Fruit fly (Drosophila melanogaster) whole organism, embryonic: ENCODE data around the gene CG42258.
A peak's percentile ranks its signal among the peaks of the same experiment; 100 is the strongest.

Experiments used
- Antp ChIP-seq: fragments of 200-800 bp; sonication (Bioruptor generic); optimal IDR thresholded peaks from 3 replicates; lab custom pipeline; 2016; ENCODE audit warnings: missing biosample characterization, missing genetic modification characterization
- Atf-2 ChIP-seq: fragments of 200-800 bp; sonication (Bioruptor generic); optimal IDR thresholded peaks from 2 replicates; lab custom pipeline; 2016; ENCODE audit warnings: missing biosample characterization, missing genetic modification characterization
- Atf6 ChIP-seq: fragments of 200-800 bp; sonication (Bioruptor generic); IDR thresholded peaks from 2 replicates; pipeline ENCODE4 v1.3.6; 2022; ENCODE audit warnings: missing biosample characterization, missing genetic modification characterization
- CG10267 ChIP-seq: fragments of 200-800 bp; sonication (Bioruptor generic); optimal IDR thresholded peaks from 2 replicates; lab custom pipeline; 2018; ENCODE audit warnings: missing biosample characterization, mild to moderate bottlenecking, missing genetic modification characterization, moderate library complexity
- CG10462 ChIP-seq: fragments of 200-800 bp; sonication (Bioruptor generic); optimal IDR thresholded peaks from 2 replicates; lab custom pipeline; 2016; ENCODE audit warnings: missing biosample characterization, missing genetic modification characterization
- CG13287 ChIP-seq: fragments of 200-800 bp; sonication (Bioruptor generic); IDR thresholded peaks from 2 replicates; pipeline ENCODE4 v1.3.6; 2022; ENCODE audit warnings: missing biosample characterization, missing genetic modification characterization; ENCODE audit not compliant: partially characterized antibody
- CG14441 ChIP-seq: fragments of 200-800 bp; sonication (Bioruptor generic); IDR thresholded peaks from 2 replicates; pipeline ENCODE4 v1.3.6; 2022; ENCODE audit warnings: missing biosample characterization, missing genetic modification characterization
- CG1602 ChIP-seq: fragments of 200-800 bp; sonication (Bioruptor generic); optimal IDR thresholded peaks from 3 replicates; lab custom pipeline; 2016; ENCODE audit warnings: missing biosample characterization, missing genetic modification characterization
- CG2116 ChIP-seq: fragments of 200-800 bp; sonication (Bioruptor generic); optimal IDR thresholded peaks from 3 replicates; lab custom pipeline; 2018; ENCODE audit warnings: missing biosample characterization, mild to moderate bottlenecking, missing genetic modification characterization
- CG2120 ChIP-seq: fragments of 200-800 bp; sonication (Bioruptor generic); optimal IDR thresholded peaks from 3 replicates; lab custom pipeline; 2016; ENCODE audit warnings: missing biosample characterization, missing genetic modification characterization
- CG4328 ChIP-seq: fragments of 200-800 bp; sonication (Bioruptor generic); optimal IDR thresholded peaks from 3 replicates; lab custom pipeline; 2017; ENCODE audit warnings: missing biosample characterization, missing genetic modification reagents, missing genetic modification characterization
- CG6254 ChIP-seq: fragments of 200-800 bp; sonication (Bioruptor generic); optimal IDR thresholded peaks from 3 replicates; lab custom pipeline; 2017; ENCODE audit warnings: mild to moderate bottlenecking, missing biosample characterization, missing genetic modification reagents, missing genetic modification characterization
- CG7271 ChIP-seq: fragments of 200-800 bp; sonication (Bioruptor generic); optimal IDR thresholded peaks from 2 replicates; lab custom pipeline; 2018; ENCODE audit warnings: missing biosample characterization, mild to moderate bottlenecking, missing genetic modification characterization, moderate library complexity
- CG7556 ChIP-seq: fragments of 200-800 bp; sonication (Bioruptor generic); optimal IDR thresholded peaks from 2 replicates; lab custom pipeline; 2017; ENCODE audit warnings: missing biosample characterization, mild to moderate bottlenecking, missing genetic modification characterization
- CG7928 ChIP-seq: fragments of 200-800 bp; sonication (Bioruptor generic); optimal IDR thresholded peaks from 2 replicates; lab custom pipeline; 2017; ENCODE audit warnings: missing biosample characterization, mild to moderate bottlenecking, missing genetic modification characterization
- CG8478 ChIP-seq: fragments of >200 bp; optimal IDR thresholded peaks from 2 replicates; lab custom pipeline; 2018
- CG8765 ChIP-seq: fragments of 200-800 bp; sonication (Bioruptor generic); IDR thresholded peaks from 2 replicates; pipeline ENCODE4 v1.3.6; 2022; ENCODE audit warnings: missing biosample characterization, missing genetic modification characterization
- CG8944 ChIP-seq: fragments of 200-800 bp; sonication (Bioruptor generic); optimal IDR thresholded peaks from 3 replicates; lab custom pipeline; 2016; ENCODE audit warnings: missing biosample characterization, missing genetic modification characterization
- CG9932 ChIP-seq: fragments of 200-800 bp; sonication (Bioruptor generic); IDR thresholded peaks from 2 replicates; pipeline ENCODE4 v1.3.6; 2022; ENCODE audit warnings: missing biosample characterization, missing genetic modification characterization
- Dek ChIP-seq: fragments of 200-800 bp; sonication (Bioruptor generic); optimal IDR thresholded peaks from 3 replicates; lab custom pipeline; 2019; ENCODE audit warnings: missing biosample characterization, mild to moderate bottlenecking, missing genetic modification characterization, moderate library complexity
- Dip3 ChIP-seq: fragments of 200-800 bp; sonication (Bioruptor generic); optimal IDR thresholded peaks from 3 replicates; lab custom pipeline; 2016; ENCODE audit warnings: missing biosample characterization, missing genetic modification characterization
- E2f2 ChIP-seq: fragments of 200-800 bp; sonication (Bioruptor generic); IDR thresholded peaks from 2 replicates; pipeline ENCODE4 v1.3.6; 2022; ENCODE audit warnings: missing biosample characterization, missing genetic modification characterization
- Eip74EF ChIP-seq, 2 experiments: fragments of 200-800 bp in 1 of 2; fragments of >200 bp in 1 of 2; sonication (Bioruptor generic) in 1 of 2; optimal IDR thresholded peaks; 2 replicates each; lab custom pipeline; 2017 to 2019; ENCODE audit warnings: missing biosample characterization in 2 of 2, missing genetic modification characterization in 2 of 2, mild to moderate bottlenecking in 1 of 2, moderate library complexity in 1 of 2
- Elba2 ChIP-seq: fragments of 200-800 bp; sonication (Bioruptor generic); optimal IDR thresholded peaks from 3 replicates; lab custom pipeline; 2016; ENCODE audit warnings: missing biosample characterization, missing genetic modification characterization
- Fer2 ChIP-seq: fragments of 200-800 bp; sonication (Bioruptor generic); optimal IDR thresholded peaks from 2 replicates; lab custom pipeline; 2018; ENCODE audit warnings: missing biosample characterization, mild to moderate bottlenecking, missing genetic modification characterization, moderate library complexity
- HLH3B ChIP-seq: fragments of 200-800 bp; sonication (Bioruptor generic); IDR thresholded peaks from 2 replicates; pipeline ENCODE4 v1.3.6; 2022; ENCODE audit warnings: missing biosample characterization, missing genetic modification characterization
- HmgZ ChIP-seq: fragments of 200-800 bp; sonication (Bioruptor generic); optimal IDR thresholded peaks from 2 replicates; lab custom pipeline; 2018; ENCODE audit warnings: missing biosample characterization, mild to moderate bottlenecking, missing genetic modification characterization
- Hr78 ChIP-seq, 2 experiments: fragments of 200-800 bp in 1 of 2; fragments of >200 bp in 1 of 2; sonication (Bioruptor generic) in 1 of 2; optimal IDR thresholded peaks; 2 replicates each; lab custom pipeline; 2017 to 2019; ENCODE audit warnings: missing biosample characterization in 2 of 2, missing genetic modification characterization in 2 of 2, mild to moderate bottlenecking in 1 of 2, moderate library complexity in 1 of 2
- Jarid2 ChIP-seq: fragments of 200-800 bp; sonication (Bioruptor generic); optimal IDR thresholded peaks from 3 replicates; lab custom pipeline; 2017; ENCODE audit warnings: mild to moderate bottlenecking, missing biosample characterization, missing genetic modification reagents, missing genetic modification characterization
- Lpt ChIP-seq: fragments of >200 bp; optimal IDR thresholded peaks from 2 replicates; lab custom pipeline; 2018; ENCODE audit warnings: missing biosample characterization, missing genetic modification characterization
- Oaz ChIP-seq: fragments of 200-800 bp; sonication (Bioruptor generic); IDR thresholded peaks from 2 replicates; pipeline ENCODE4 v1.3.6; 2022; ENCODE audit warnings: missing biosample characterization, missing genetic modification characterization
- Rfx ChIP-seq: fragments of 200-800 bp; sonication (Bioruptor generic); IDR thresholded peaks from 2 replicates; pipeline ENCODE4 v1.3.6; 2022; ENCODE audit warnings: missing biosample characterization, missing genetic modification characterization
- Sin3A ChIP-seq: fragments of >200 bp; optimal IDR thresholded peaks from 2 replicates; lab custom pipeline; 2018
- Stat92E ChIP-seq, 3 experiments: fragments of >200 bp in 2 of 3; fragments of 200-800 bp in 1 of 3; sonication (Bioruptor generic) in 1 of 3; optimal IDR thresholded peaks; 2 replicates each; lab custom pipeline; 2017 to 2019; ENCODE audit warnings: missing biosample characterization in 3 of 3, missing genetic modification characterization in 3 of 3, mild to moderate bottlenecking in 1 of 3, moderate library complexity in 1 of 3
- TFAM ChIP-seq: fragments of 200-800 bp; sonication (Bioruptor generic); optimal IDR thresholded peaks from 2 replicates; lab custom pipeline; 2017; ENCODE audit warnings: missing biosample characterization, missing genetic modification characterization, inconsistent platforms
- ac ChIP-seq: fragments of 200-800 bp; sonication (Bioruptor generic); optimal IDR thresholded peaks from 3 replicates; lab custom pipeline; 2017; ENCODE audit warnings: missing biosample characterization, mild to moderate bottlenecking, missing genetic modification characterization
- al ChIP-seq: fragments of 200-800 bp; sonication (Bioruptor generic); IDR thresholded peaks from 2 replicates; pipeline ENCODE4 v1.3.6; 2022; ENCODE audit warnings: missing biosample characterization, missing genetic modification characterization
- cg ChIP-seq: fragments of 200-800 bp; sonication (Bioruptor generic); optimal IDR thresholded peaks from 3 replicates; lab custom pipeline; 2019; ENCODE audit warnings: missing biosample characterization, mild to moderate bottlenecking, missing genetic modification characterization, moderate library complexity
- chif ChIP-seq, 2 experiments: fragments of 200-800 bp; sonication (Bioruptor generic); optimal IDR thresholded peaks; 3 replicates each; lab custom pipeline; 2016; ENCODE audit warnings: missing biosample characterization in 2 of 2, missing genetic modification characterization in 2 of 2
- chm ChIP-seq: fragments of 200-800 bp; sonication (Bioruptor generic); IDR thresholded peaks from 2 replicates; pipeline ENCODE4 v1.3.6; 2022; ENCODE audit warnings: missing biosample characterization, missing genetic modification characterization
- ems ChIP-seq: fragments of 200-800 bp; sonication (Bioruptor generic); optimal IDR thresholded peaks from 3 replicates; lab custom pipeline; 2016; ENCODE audit warnings: missing biosample characterization, missing genetic modification characterization
- kni ChIP-seq: fragments of 200-800 bp; sonication (Bioruptor generic); optimal IDR thresholded peaks from 3 replicates; lab custom pipeline; 2017; ENCODE audit warnings: mild to moderate bottlenecking, missing biosample characterization, missing genetic modification reagents, missing genetic modification characterization
- knrl ChIP-seq: fragments of 200-800 bp; sonication (Bioruptor generic); IDR thresholded peaks from 3 replicates; pipeline ENCODE4 v1.3.6; 2022; ENCODE audit warnings: missing biosample characterization, missing genetic modification characterization; ENCODE audit not compliant: partially characterized antibody
- lab ChIP-seq: fragments of 200-800 bp; sonication (Bioruptor generic); optimal IDR thresholded peaks from 3 replicates; lab custom pipeline; 2017; ENCODE audit warnings: missing biosample characterization, missing genetic modification characterization, mild to moderate bottlenecking, moderate library complexity, missing genetic modification reagents
- luna ChIP-seq: fragments of 200-800 bp; sonication (Bioruptor generic); optimal IDR thresholded peaks from 2 replicates; lab custom pipeline; 2016; ENCODE audit warnings: missing biosample characterization, missing genetic modification characterization
- nerfin-1 ChIP-seq: fragments of 200-800 bp; sonication (Bioruptor generic); optimal IDR thresholded peaks from 3 replicates; lab custom pipeline; 2019; ENCODE audit warnings: missing biosample characterization, mild to moderate bottlenecking, missing genetic modification characterization, moderate library complexity
- pzg ChIP-seq: fragments of 200-800 bp; sonication (Bioruptor generic); optimal IDR thresholded peaks from 3 replicates; lab custom pipeline; 2018; ENCODE audit warnings: missing biosample characterization, mild to moderate bottlenecking, missing genetic modification characterization, moderate library complexity
- rib ChIP-seq: fragments of 200-800 bp; sonication (Bioruptor generic); IDR thresholded peaks from 2 replicates; pipeline ENCODE4 v1.3.6; 2022; ENCODE audit warnings: missing biosample characterization, missing genetic modification characterization
- sens ChIP-seq: fragments of 200-800 bp; sonication (Bioruptor generic); peaks from one replicate; lab custom pipeline; 2016; ENCODE audit warnings: missing biosample characterization, missing genetic modification characterization
- yki ChIP-seq: fragments of >200 bp; optimal IDR thresholded peaks from 3 replicates; lab custom pipeline; 2018
- zen2 ChIP-seq: fragments of 200-800 bp; sonication (Bioruptor generic); IDR thresholded peaks from 3 replicates; pipeline ENCODE4 v1.3.6; 2022; ENCODE audit warnings: missing biosample characterization, missing genetic modification characterization; ENCODE audit not compliant: partially characterized antibody

Gene CG42258

dm6 chrX:12471408-12471807 lies 8.1 kb downstream of the CG42258 start (continued):
- peak; percentile 24; the same call in 1 of the 2 replicates for TF ChIP-seq CG13287 (GFP tag; lab: Robert Waterston, UW)
- TF ChIP-seq CG2120 (GFP tag; lab: Kevin White, UChicago): no peak
- peak; percentile 19; the same call in 1 of the 2 replicates for TF ChIP-seq Rfx (GFP tag; lab: Robert Waterston, UW)
- TF ChIP-seq Eip74EF (GFP tag; optimal IDR thresholded peaks at IDR 0.05; lab: Kevin White, UChicago): no peak
- TF ChIP-seq rib (GFP tag; lab: Robert Waterston, UW): peak; percentile 39; the same call in 1 of the 2 replicates
- no peak for TF ChIP-seq CG14441 (GFP tag; lab: Robert Waterston, UW)
- TF ChIP-seq luna (GFP tag; lab: Kevin White, UChicago): no peak
- TF ChIP-seq lab (GFP tag; lab: Kevin White, UChicago): peak; percentile 15
- TF ChIP-seq CG8765 (GFP tag; lab: Robert Waterston, UW): no peak
- no peak for TF ChIP-seq nerfin-1 (tag; lab: Kevin White, UChicago)
- TF ChIP-seq E2f2 (GFP tag; lab: Robert Waterston, UW): peak; percentile 82
- no peak for TF ChIP-seq CG7271 (tag; lab: Kevin White, UChicago)
- TF ChIP-seq ems: no peak
- no peak for TF ChIP-seq CG8478 (lab: Kevin White, UChicago)
- TF ChIP-seq Oaz: no peak
- no peak for TF ChIP-seq yki (lab: Kevin White, UChicago)
- TF ChIP-seq chm: no peak; the same call in 1 of the 2 replicates
- no peak for TF ChIP-seq TFAM (GFP tag; lab: Kevin White, UChicago)
- peak; percentile 12 for TF ChIP-seq pzg (GFP tag; lab: Kevin White, UChicago)
- no peak; the same call in 1 of the 2 replicates for TF ChIP-seq CG9932
- TF ChIP-seq CG10267 (tag; lab: Kevin White, UChicago): no peak
- TF ChIP-seq CG7556 (GFP tag; lab: Kevin White, UChicago): no peak
- TF ChIP-seq cg (GFP tag; lab: Kevin White, UChicago): peak; percentile 49
- TF ChIP-seq CG2116 (GFP tag; lab: Kevin White, UChicago): no peak
- TF ChIP-seq CG6254 (GFP tag; lab: Kevin White, UChicago): no peak
- TF ChIP-seq CG1602 (GFP tag; lab: Kevin White, UChicago): no peak
- no peak for TF ChIP-seq chif (GFP tag; optimal IDR thresholded peaks at IDR 0.05; lab: Kevin White, UChicago)
- TF ChIP-seq Elba2 (GFP tag; lab: Kevin White, UChicago): no peak
- no peak for TF ChIP-seq CG8944

dm6 chrX:12472244-12472736 lies 9.0 kb downstream of the CG42258 start:
- TF ChIP-seq Jarid2 (GFP tag; lab: Kevin White, UChicago) (peak; percentile 71), Stat92E (GFP tag; optimal IDR thresholded peaks at IDR 0.05; lab: Kevin White, UChicago) (no peak), ac (GFP tag; lab: Kevin White, UChicago) (peak; percentile 55), CG7928 (GFP tag; lab: Kevin White, UChicago) (peak; percentile 72), Atf6 (GFP tag; lab: Robert Waterston, UW) (peak; percentile 97), al (peak; percentile 94), Atf-2 (GFP tag; lab: Kevin White, UChicago) (peak; percentile 36), Lpt (GFP tag; lab: Kevin White, UChicago) (no peak), HLH3B (GFP tag; lab: Robert Waterston, UW) (peak; percentile 96), knrl (GFP tag; lab: Robert Waterston, UW) (no peak), Hr78 (GFP tag; optimal IDR thresholded peaks at IDR 0.05; lab: Kevin White, UChicago) (peak in 1 of 2 experiments; percentile 83), Antp (peak; percentile 42), sens (GFP tag; lab: Kevin White, UChicago) (peak; percentile 92), HmgZ (tag; lab: Kevin White, UChicago) (peak; percentile 96), Sin3A (lab: Kevin White, UChicago) (no peak), zen2 (no peak), CG4328 (GFP tag; lab: Kevin White, UChicago) (peak; percentile 91), kni (peak; percentile 35), Dip3 (peak; percentile 78), CG10462 (peak; percentile 70), Dek (tag; lab: Kevin White, UChicago) (peak; percentile 93), Fer2 (tag; lab: Kevin White, UChicago) (peak; percentile 92)
